Worm (Caenorhabditis elegans): ENCODE data around the gene nlp-2.

nlp-2 gene

ce11 chrX:2341989-2342388 is 2.6 kb downstream of the nlp-2 start, which contains the start of gene nlp-22:
Gene nlp-22 (minus strand): TSS chrX:2342089.
- no peak for TF ChIP-seq Y22D7AL.16 (tag; optimal IDR thresholded peaks at IDR 0.05)
- TF ChIP-seq nhr-11 (tag; optimal IDR thresholded peaks at IDR 0.05) = no peak
- no peak for TF ChIP-seq odd-2 (tag; optimal IDR thresholded peaks at IDR 0.05)
- no peak for TF ChIP-seq hlh-13 (GFP tag; optimal IDR thresholded peaks at IDR 0.05)
- TF ChIP-seq eyg-1 (tag; optimal IDR thresholded peaks at IDR 0.05) = no peak
- no peak for TF ChIP-seq dmd-4 (tag; optimal IDR thresholded peaks at IDR 0.05; ENCODE audit: borderline replicate concordance)

ce11 chrX:2338210-2338609 is 6.4 kb downstream of the nlp-2 start, which contains the start of gene nlp-45:
Gene nlp-45 (minus strand): TSS chrX:2338310.
- TF ChIP-seq npax-4 (tag; optimal IDR thresholded peaks at IDR 0.05) (no peak), gmeb-2 (tag; optimal IDR thresholded peaks at IDR 0.05) (no peak), ahr-1 (tag; optimal IDR thresholded peaks at IDR 0.05) (no peak)

DNA sequence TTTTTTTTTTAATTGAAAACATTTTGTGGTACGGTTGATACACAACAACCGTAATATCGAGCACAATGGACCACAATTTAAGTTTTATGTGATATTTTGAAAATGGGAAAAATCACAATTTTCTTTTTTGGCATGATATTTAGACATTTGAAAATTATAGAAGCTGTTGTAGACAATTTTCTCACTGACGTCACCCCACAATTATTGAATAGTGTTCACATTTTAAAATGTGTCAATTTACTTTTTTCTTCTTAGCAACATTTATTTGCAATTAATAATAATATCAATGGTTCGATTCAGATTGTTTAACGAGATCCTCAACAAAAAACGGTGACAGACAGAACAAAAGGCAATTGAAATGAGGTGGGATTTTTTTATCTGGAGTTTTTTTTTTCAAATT is 9.2 kb downstream of the nlp-2 start, which contains the start of gene T01B6.1:
TSS of gene T01B6.1 (plus strand) at position 301 of the 400 bp plus-strand sequence.
- TF ChIP-seq odd-2 (tag; optimal IDR thresholded peaks at IDR 0.05) = no peak
- no peak for TF ChIP-seq nfya-1 (tag; optimal IDR thresholded peaks at IDR 0.05)
- TF ChIP-seq ceh-19 (GFP tag; optimal IDR thresholded peaks at IDR 0.05) = no peak
- TF ChIP-seq K02D7.2 (tag; optimal IDR thresholded peaks at IDR 0.05) = no peak
- TF ChIP-seq pag-3 (tag; optimal IDR thresholded peaks at IDR 0.05; ENCODE audit: borderline replicate concordance) = no peak
- TF ChIP-seq ceh-31 (tag; optimal IDR thresholded peaks at IDR 0.05) = no peak
- no peak for TF ChIP-seq fkh-10 (GFP tag; optimal IDR thresholded peaks at IDR 0.05)
- no peak for TF ChIP-seq ceh-9 (tag; optimal IDR thresholded peaks at IDR 0.05)
- TF ChIP-seq ref-2 (tag; optimal IDR thresholded peaks at IDR 0.05) = no peak
- TF ChIP-seq dmd-4 (tag; optimal IDR thresholded peaks at IDR 0.05; ENCODE audit: borderline replicate concordance) = no peak
- no peak for TF ChIP-seq ceh-30 (tag; optimal IDR thresholded peaks at IDR 0.05)
- TF ChIP-seq pat-9 (tag; optimal IDR thresholded peaks at IDR 0.05) = no peak
- TF ChIP-seq pha-4 (tag; optimal IDR thresholded peaks at IDR 0.05) = no peak
- TF ChIP-seq rnt-1 (tag; optimal IDR thresholded peaks at IDR 0.05) = no peak
- TF ChIP-seq che-1 (tag; optimal IDR thresholded peaks at IDR 0.05) = no peak
- TF ChIP-seq tbx-2 (tag; optimal IDR thresholded peaks at IDR 0.05) = no peak
- TF ChIP-seq Y22D7AL.16 (tag; optimal IDR thresholded peaks at IDR 0.05) = no peak

DNA sequence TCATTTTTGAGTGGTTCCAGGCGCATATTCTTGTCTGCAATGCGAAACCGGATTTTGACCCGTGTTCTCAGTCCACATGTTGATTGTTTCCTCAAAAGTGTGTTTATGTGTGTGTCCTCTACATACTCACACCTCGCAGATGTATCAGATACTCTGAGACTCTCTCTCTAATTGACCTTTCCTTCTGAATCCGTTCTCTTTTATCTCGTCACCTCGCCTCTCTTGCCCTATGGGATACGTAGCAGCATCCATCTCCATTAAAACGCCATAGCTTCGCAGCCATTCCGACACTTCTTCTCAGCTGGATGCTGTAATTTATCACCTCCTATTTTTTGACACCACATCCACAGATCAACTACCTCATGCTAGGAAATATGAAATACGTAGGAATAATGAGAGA is 14.1 kb downstream of the nlp-2 start:
- TF ChIP-seq hlh-15 (tag; optimal IDR thresholded peaks at IDR 0.05) (no peak), ref-2 (tag; optimal IDR thresholded peaks at IDR 0.05) (peak; percentile 42)

DNA sequence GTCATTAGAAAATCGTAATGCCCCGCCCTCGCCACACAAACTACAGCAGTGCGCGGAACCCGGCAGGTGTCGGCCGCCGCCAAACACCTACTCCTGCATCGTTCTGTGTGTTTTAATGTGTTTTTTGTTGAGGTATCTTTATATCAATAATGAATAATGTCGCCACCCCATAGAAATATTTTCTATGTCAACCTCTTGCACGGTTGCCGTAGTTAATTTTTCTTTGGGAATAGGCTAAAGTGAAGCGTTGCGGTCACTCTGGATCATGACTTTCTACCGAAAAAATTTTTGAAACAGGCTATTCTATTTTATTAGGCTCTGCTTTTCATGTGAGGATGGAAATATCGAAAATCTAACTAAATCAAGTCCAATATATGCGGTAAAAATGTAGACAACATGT is 15.7 kb downstream of the nlp-2 start:
- no peak for TF ChIP-seq ceh-24 (tag; optimal IDR thresholded peaks at IDR 0.05)
- no peak for TF ChIP-seq C08G9.2 (tag; optimal IDR thresholded peaks at IDR 0.05)
- TF ChIP-seq pax-1 (tag; optimal IDR thresholded peaks at IDR 0.05) = no peak
- peak; percentile 16 for TF ChIP-seq tbx-2 (tag; optimal IDR thresholded peaks at IDR 0.05)
- no peak for TF ChIP-seq pros-1 (tag; optimal IDR thresholded peaks at IDR 0.05)
- TF ChIP-seq elt-2 (tag; optimal IDR thresholded peaks at IDR 0.05) = peak; percentile 12
- TF ChIP-seq C38D4.7 (GFP tag; optimal IDR thresholded peaks at IDR 0.05) = no peak
- TF ChIP-seq ttx-3 (tag; optimal IDR thresholded peaks at IDR 0.05) = no peak
- TF ChIP-seq unc-42 (tag; optimal IDR thresholded peaks at IDR 0.05) = no peak
- TF ChIP-seq ama-1 (optimal IDR thresholded peaks at IDR 0.05) = peak; percentile 69
- no peak for TF ChIP-seq ceh-31 (tag; optimal IDR thresholded peaks at IDR 0.05)
- no peak for TF ChIP-seq nfya-1 (tag; optimal IDR thresholded peaks at IDR 0.05)

- TF ChIP-seq hlh-30 (tag; optimal IDR thresholded peaks at IDR 0.05; ENCODE audit: insufficient read depth) = peak; percentile 34
- TF ChIP-seq ceh-45 (GFP tag; IDR thresholded peaks at IDR 0.05) = no peak
- peak; percentile 14 for TF ChIP-seq ceh-6 (GFP tag; optimal IDR thresholded peaks at IDR 0.05)
- TF ChIP-seq madf-2 (tag; optimal IDR thresholded peaks at IDR 0.05) = no peak
- TF ChIP-seq pat-9 (tag; optimal IDR thresholded peaks at IDR 0.05) = peak; percentile 39
- TF ChIP-seq pqm-1 (tag; optimal IDR thresholded peaks at IDR 0.05) = no peak
Measured at ce11 chrX:2321758-2322157, 22.8 kb downstream of the nlp-2 start.

All from whole organism, late embryonic.